Worm (Caenorhabditis elegans): Measurements from ENCODE around the gene Y94H6A.3.
"Not testable (repeated sequence)": the region's sequence is repeated elsewhere in the genome, so short reads cannot be mapped to it uniquely, and the experiment has no call there.

The Y94H6A.3 gene

DNA sequence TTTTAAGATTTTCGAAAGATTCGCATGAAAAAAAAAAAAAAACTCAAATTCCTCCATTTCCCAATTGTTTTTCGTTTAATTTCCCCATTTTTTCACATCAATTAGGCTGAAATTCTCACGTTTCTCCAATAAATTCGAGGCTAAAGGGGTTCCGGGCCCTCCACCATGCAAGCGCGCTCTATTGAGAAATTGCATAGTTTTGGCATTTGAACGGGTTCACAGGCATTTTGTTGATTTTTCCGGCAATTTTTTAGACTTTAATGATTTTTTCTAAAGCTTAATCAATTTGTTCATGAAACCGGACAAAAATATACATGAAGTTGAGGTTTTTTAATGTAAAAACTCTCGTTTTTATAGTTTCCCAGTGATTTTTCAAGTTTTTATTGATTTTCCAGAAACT lies 10.2 kb upstream of the Y94H6A.3 start:
- TF ChIP-seq unc-62 (GFP tag; optimal IDR thresholded peaks at IDR 0.05) = no peak

DNA sequence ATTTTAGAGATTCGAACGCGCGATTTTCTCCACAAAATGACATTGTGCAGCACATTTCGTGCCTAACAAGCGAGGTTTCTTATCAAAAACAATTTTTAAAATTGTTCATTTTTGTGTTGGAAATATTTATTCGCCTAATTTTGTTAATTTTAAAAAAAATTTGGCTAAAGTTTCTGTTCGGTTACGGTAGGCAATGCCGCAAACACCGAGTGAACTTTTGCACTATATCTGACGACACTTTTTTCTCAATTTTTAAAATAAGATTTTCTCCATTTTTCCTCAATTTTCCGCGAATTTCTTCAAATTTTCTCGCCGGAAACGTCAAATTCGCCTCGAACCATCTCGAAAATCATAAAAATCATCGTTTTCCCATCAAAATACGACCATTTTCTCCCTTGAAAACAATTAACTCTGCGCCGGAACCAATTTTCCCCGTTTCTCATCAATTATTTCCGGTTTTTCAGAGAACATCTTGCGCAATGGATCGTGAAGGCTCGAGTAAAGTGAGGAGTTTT lies 9.7 kb upstream of the Y94H6A.3 start, which contains the start of gene Y69A2AR.1:
TSS of gene Y69A2AR.1 (plus strand) at position 465 of the 515 bp plus-strand sequence.
- no peak for TF ChIP-seq unc-62 (GFP tag; optimal IDR thresholded peaks at IDR 0.05)

DNA sequence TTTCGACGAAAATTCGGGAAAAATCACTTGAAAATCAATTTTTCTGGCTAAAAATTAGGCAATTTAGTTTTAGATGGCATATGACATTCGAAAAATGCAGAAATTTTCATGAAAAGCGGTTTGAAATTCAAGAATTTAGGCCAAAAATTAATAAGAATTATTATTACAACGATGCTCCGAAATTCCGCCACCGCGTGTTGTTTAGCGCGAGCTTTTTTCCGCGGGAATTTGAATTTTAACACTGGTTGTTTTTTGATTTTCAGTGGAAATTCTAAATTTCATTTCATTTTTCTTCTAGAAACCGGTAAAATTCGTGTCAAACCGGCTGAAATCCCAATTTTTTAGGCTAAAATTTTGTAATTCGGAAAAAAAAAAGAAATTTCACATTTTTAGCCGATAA lies 5.6 kb upstream of the Y94H6A.3 start:
- no peak for TF ChIP-seq unc-62 (GFP tag; optimal IDR thresholded peaks at IDR 0.05)

DNA sequence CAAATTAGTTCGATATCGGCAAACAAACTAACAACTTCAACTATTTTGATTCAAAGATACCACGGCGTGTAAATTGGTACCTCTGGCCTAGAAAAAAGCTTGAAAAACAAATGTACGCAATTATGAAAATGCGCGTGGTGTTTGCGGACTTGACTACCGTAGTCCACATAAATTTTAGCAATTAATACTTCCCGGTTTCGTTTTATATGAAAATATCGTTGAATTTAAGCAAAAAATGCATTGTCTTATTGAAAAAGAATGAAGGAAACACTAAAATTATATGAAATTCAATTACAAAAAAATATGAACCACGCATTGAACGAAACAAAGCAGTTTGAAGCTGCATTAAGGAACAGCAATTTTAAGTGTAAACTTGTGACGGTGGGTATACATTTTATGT lies 1.4 kb upstream of the Y94H6A.3 start, which contains the start of gene gpx-4:
TSS of gene gpx-4 (minus strand) at position 101 of the 400 bp plus-strand sequence.
- TF ChIP-seq unc-62 (GFP tag; optimal IDR thresholded peaks at IDR 0.05) = not testable (repeated sequence)

- no peak for TF ChIP-seq unc-62 (GFP tag; optimal IDR thresholded peaks at IDR 0.05)
Measured at ce11 chrIV:2677687-2678086, 1.4 kb downstream of the Y94H6A.3 start.

ce11 chrIV:2678152-2678551 lies 1.8 kb downstream of the Y94H6A.3 start:
- no peak for TF ChIP-seq unc-62 (GFP tag; optimal IDR thresholded peaks at IDR 0.05)

ce11 chrIV:2680281-2680680 lies 4.0 kb downstream of the Y94H6A.3 start:
- TF ChIP-seq unc-62 (GFP tag; optimal IDR thresholded peaks at IDR 0.05) = no peak

- TF ChIP-seq unc-62 (GFP tag; optimal IDR thresholded peaks at IDR 0.05) = no peak
Measured at ce11 chrIV:2688716-2689307, 12.5 kb downstream of the Y94H6A.3 start, which contains the start of gene egrh-3. Gene egrh-3, minus strand, starts transcription at chrIV:2688766.

DNA sequence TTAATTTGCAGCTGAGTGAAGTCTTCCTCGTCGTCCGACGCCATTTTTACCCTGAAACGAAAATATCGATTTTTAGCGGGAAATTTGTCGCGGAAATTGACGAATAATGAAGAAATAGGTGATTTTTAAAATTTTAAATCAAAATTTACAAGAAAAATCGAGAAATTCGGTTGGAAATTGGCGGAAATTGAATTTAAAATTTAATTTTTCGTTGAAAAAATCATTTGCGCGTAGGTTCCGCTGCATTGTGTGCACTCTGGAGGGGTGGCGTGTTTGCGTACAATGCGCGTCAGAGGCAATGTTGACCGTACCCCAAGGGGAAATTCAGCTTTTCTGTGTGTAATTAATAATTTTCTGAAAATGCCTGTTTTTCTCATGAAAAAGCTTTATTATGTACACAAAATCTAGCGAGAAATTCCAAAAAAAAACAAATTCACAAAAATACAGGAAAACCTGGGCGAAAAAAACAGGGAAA lies 27.7 kb downstream of the Y94H6A.3 start, which contains the start of gene Y94H6A.5:
TSS of gene Y94H6A.5 (minus strand) at position 51 of the 475 bp plus-strand sequence.
- no peak for TF ChIP-seq unc-62 (GFP tag; optimal IDR thresholded peaks at IDR 0.05)

DNA sequence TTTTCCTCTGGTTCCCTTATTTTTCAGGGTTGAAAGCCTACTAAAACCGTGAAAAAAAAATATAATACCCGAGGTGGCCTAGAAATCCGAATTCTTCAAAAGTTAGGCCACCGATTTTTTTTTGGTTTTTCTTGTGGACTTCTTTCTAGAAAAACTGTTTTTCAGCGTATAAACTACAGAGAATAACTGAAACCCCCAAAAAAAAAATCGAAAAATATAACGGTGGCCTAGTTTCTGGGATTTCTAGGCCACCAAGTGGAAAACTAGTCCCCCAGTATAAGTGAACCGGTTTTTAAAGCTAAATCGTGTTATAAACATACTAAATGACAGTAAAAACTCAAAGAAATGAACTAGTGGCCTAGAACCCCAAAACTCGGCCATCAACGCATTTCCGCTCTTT lies 29.4 kb downstream of the Y94H6A.3 start:
- TF ChIP-seq unc-62 (GFP tag; optimal IDR thresholded peaks at IDR 0.05) = no peak

ce11 chrIV:2707012-2707411 lies 30.7 kb downstream of the Y94H6A.3 start, which contains the start of gene ubc-8:
Gene ubc-8, minus strand, starts transcription at chrIV:2707238.
- TF ChIP-seq unc-62 (GFP tag; optimal IDR thresholded peaks at IDR 0.05) = no peak

DNA sequence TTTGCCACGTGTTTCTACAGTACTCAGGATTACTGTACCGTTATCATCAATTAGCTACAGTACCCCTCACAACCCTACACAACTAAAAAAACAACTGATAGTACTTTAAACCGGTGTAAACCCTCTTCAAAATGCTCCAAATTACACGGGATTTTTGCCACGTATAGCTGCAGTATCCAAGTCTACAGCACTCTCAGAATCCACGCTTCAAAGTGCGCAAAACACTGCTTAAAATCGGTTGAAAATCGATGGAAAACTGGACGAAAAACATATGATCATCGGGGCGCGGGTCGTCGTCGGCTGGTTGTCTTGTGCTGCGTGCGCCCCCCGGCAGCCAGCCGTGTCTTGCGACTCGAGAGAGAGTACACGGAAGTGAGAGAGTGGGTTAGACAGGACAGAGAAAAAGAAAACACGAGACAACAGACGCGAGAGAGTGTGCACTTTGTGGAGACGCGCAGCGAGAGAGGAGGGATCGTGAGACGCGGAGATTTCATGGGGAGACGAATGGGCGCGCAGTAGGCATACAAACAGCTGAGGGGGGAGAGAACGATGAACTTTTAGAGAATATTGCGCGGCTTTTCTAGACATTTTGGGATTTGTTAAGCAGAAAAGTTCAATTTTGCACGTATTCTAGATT lies 32.1 kb downstream of the Y94H6A.3 start:
- no peak for TF ChIP-seq unc-62 (GFP tag; optimal IDR thresholded peaks at IDR 0.05)

- no peak for TF ChIP-seq unc-62 (GFP tag; optimal IDR thresholded peaks at IDR 0.05)
Measured at ce11 chrIV:2709590-2710201, 33.4 kb downstream of the Y94H6A.3 start.

- TF ChIP-seq unc-62 (GFP tag; optimal IDR thresholded peaks at IDR 0.05) = no peak
Measured at ce11 chrIV:2710203-2710935, 34.1 kb downstream of the Y94H6A.3 start, which contains the start of gene Y94H6A.10. Gene Y94H6A.10, minus strand, starts transcription at chrIV:2710666.

DNA sequence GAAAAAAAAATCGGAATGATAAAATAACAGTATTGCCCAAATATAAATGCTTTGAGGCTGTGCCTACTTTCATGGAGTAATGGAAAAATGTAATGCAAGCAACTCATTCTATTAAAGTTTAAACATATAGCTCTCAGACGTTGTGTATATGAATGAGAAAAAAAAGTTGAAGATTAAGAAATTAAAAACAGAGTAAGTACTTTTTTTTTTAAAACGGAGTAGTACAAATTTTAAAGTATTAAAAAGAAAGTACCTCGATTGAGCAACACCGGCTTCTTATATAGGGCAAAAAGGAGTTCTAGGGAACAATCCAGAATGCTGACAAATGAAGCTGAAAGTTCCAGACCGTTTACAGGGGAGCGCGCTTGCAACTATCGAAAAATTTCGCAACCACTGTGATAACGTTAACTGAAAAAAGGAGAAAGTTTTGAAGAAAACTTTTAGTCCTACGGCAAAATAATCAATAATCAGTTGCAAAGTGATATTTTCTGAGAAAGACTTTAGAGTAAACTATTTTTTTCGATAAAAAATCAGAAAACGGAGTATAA lies 34.9 kb downstream of the Y94H6A.3 start:
- TF ChIP-seq unc-62 (GFP tag; optimal IDR thresholded peaks at IDR 0.05) = no peak

Measured in whole organism, dauer.